Fruit fly (Drosophila melanogaster): ENCODE data around the gene CG6293.

DNA sequence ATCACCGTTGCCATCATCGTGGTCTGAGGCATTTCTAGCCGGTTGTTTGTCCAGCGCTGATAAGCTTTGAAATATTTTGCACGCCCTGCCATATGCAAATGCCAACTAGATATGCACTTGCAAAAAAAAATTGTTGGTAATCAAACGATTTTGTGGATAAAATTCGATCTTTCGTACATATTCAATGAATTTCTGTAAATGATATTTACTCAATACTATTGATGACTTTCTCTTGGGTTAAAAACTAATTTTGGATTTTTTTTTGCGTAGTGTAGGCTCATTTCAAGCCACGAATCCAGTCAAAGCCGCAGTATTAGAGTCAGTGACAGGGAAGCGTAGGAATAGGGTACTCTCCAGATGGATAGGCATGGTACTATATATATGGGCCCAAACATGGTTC is 28.3 kb downstream of the CG6293 start:
- TF ChIP-seq CG31627 (GFP tag; optimal IDR thresholded peaks at IDR 0.05) (no peak), Lpt (GFP tag; optimal IDR thresholded peaks at IDR 0.05) (no peak), fd59A (GFP tag; optimal IDR thresholded peaks at IDR 0.05) (no peak), CG6792 (GFP tag; optimal IDR thresholded peaks at IDR 0.05) (no peak)
